Fruit fly (Drosophila melanogaster) whole organism, prepupa: ENCODE results near the gene tmod.
A peak's percentile ranks its signal among the peaks of the same experiment; 100 is the strongest.

Source experiments
- CG11902 ChIP-seq: fragments of 200-800 bp; sonication (Bioruptor generic); optimal IDR thresholded peaks from 3 replicates; lab custom pipeline; 2016; ENCODE audit warnings: missing biosample characterization, missing genetic modification characterization
- Hr39 ChIP-seq: fragments of 200-800 bp; sonication (Bioruptor generic); optimal IDR thresholded peaks from 2 replicates; lab custom pipeline; 2016; ENCODE audit warnings: missing biosample characterization, missing genetic modification characterization
- fkh ChIP-seq: fragments of 200-800 bp; sonication (Bioruptor generic); optimal IDR thresholded peaks from 3 replicates; lab custom pipeline; 2017; ENCODE audit warnings: missing biosample characterization, mild to moderate bottlenecking, missing genetic modification characterization, moderate library complexity

- TF ChIP-seq CG11902 (GFP tag; lab: Kevin White, UChicago) (no peak), fkh (GFP tag; lab: Kevin White, UChicago) (peak; percentile 73), Hr39 (GFP tag; lab: Kevin White, UChicago) (no peak)
Observed at dm6 chr3R:30536919-30537318, 4.5 kb downstream of the tmod start.
